Fruit fly (Drosophila melanogaster) whole organism, embryonic: ENCODE data around the gene CG13842.

Experiments used
- Atf6 ChIP-seq: fragments of 200-800 bp; sonication (Bioruptor generic); IDR thresholded peaks from 2 replicates; pipeline ENCODE4 v1.3.6; 2022; ENCODE audit warnings: missing biosample characterization, missing genetic modification characterization
- CG11093 ChIP-seq: fragments of 200-800 bp; sonication (Bioruptor generic); IDR thresholded peaks from 3 replicates; pipeline ENCODE4 v1.3.6; 2022; ENCODE audit warnings: missing biosample characterization, missing genetic modification characterization
- CG11560 ChIP-seq: fragments of 200-800 bp; sonication (Bioruptor generic); IDR thresholded peaks from 3 replicates; pipeline ENCODE4 v1.3.6; 2022; ENCODE audit warnings: missing biosample characterization, missing genetic modification characterization
- CG1647 ChIP-seq: fragments of 200-800 bp; sonication (Bioruptor generic); optimal IDR thresholded peaks from 3 replicates; lab custom pipeline; 2016; ENCODE audit warnings: missing biosample characterization, missing genetic modification characterization
- CG2199 ChIP-seq: fragments of 200-800 bp; sonication (Bioruptor generic); IDR thresholded peaks from 3 replicates; pipeline ENCODE4 v1.3.6; 2022; ENCODE audit warnings: missing biosample characterization, missing genetic modification characterization
- CG34224 ChIP-seq: fragments of 200-800 bp; sonication (Bioruptor generic); IDR thresholded peaks from 3 replicates; pipeline ENCODE4 v1.3.6; 2022; ENCODE audit warnings: missing biosample characterization, missing genetic modification characterization; ENCODE audit not compliant: partially characterized antibody
- CG6765 ChIP-seq: fragments of 200-800 bp; sonication (Bioruptor generic); optimal IDR thresholded peaks from 3 replicates; lab custom pipeline; 2017; ENCODE audit warnings: missing biosample characterization, mild to moderate bottlenecking, missing genetic modification characterization
- CG8089 ChIP-seq: fragments of 200-800 bp; sonication (Bioruptor generic); optimal IDR thresholded peaks from 3 replicates; lab custom pipeline; 2016; ENCODE audit warnings: missing biosample characterization, missing genetic modification characterization
- CG9932 ChIP-seq: fragments of 200-800 bp; sonication (Bioruptor generic); IDR thresholded peaks from 2 replicates; pipeline ENCODE4 v1.3.6; 2022; ENCODE audit warnings: missing biosample characterization, missing genetic modification characterization
- Deaf1 ChIP-seq: fragments of 200-800 bp; optimal IDR thresholded peaks from 3 replicates; lab custom pipeline; 2019; ENCODE audit warnings: missing biosample characterization, mild to moderate bottlenecking, missing genetic modification characterization, moderate library complexity
- Fer3 ChIP-seq: fragments of 200-800 bp; sonication (Bioruptor generic); optimal IDR thresholded peaks from 2 replicates; lab custom pipeline; 2018; ENCODE audit warnings: missing biosample characterization, mild to moderate bottlenecking, missing genetic modification characterization, moderate library complexity
- HLHmδ ChIP-seq: fragments of 200-800 bp; sonication (Bioruptor generic); optimal IDR thresholded peaks from 2 replicates; lab custom pipeline; 2018; ENCODE audit warnings: missing biosample characterization, mild to moderate bottlenecking, missing genetic modification characterization, moderate library complexity
- Hey ChIP-seq: fragments of 200-800 bp; sonication (Bioruptor generic); optimal IDR thresholded peaks from 3 replicates; lab custom pipeline; 2018; ENCODE audit warnings: missing biosample characterization, mild to moderate bottlenecking, missing genetic modification characterization
- Oaz ChIP-seq: fragments of 200-800 bp; sonication (Bioruptor generic); IDR thresholded peaks from 2 replicates; pipeline ENCODE4 v1.3.6; 2022; ENCODE audit warnings: missing biosample characterization, missing genetic modification characterization
- Sox102F ChIP-seq: fragments of 200-800 bp; sonication (Bioruptor generic); optimal IDR thresholded peaks from 2 replicates; lab custom pipeline; 2018; ENCODE audit warnings: missing biosample characterization, mild to moderate bottlenecking, missing genetic modification characterization, moderate library complexity
- al ChIP-seq: fragments of 200-800 bp; sonication (Bioruptor generic); IDR thresholded peaks from 2 replicates; pipeline ENCODE4 v1.3.6; 2022; ENCODE audit warnings: missing biosample characterization, missing genetic modification characterization
- ase ChIP-seq: fragments of 200-800 bp; sonication (Bioruptor generic); IDR thresholded peaks from 3 replicates; pipeline ENCODE4 v1.3.6; 2022; ENCODE audit warnings: missing biosample characterization, missing genetic modification characterization
- ato ChIP-seq: fragments of 200-800 bp; sonication (Bioruptor generic); IDR thresholded peaks from 2 replicates; pipeline ENCODE4 v1.3.6; 2022; ENCODE audit warnings: missing biosample characterization, missing genetic modification characterization; ENCODE audit not compliant: partially characterized antibody
- dan ChIP-seq: fragments of 200-800 bp; sonication (Bioruptor generic); IDR thresholded peaks from 2 replicates; pipeline ENCODE4 v1.3.6; 2022; ENCODE audit warnings: missing biosample characterization, missing genetic modification characterization
- gsb-n ChIP-seq: fragments of 200-800 bp; sonication (Bioruptor generic); optimal IDR thresholded peaks from 3 replicates; lab custom pipeline; 2018; ENCODE audit warnings: missing biosample characterization, mild to moderate bottlenecking, missing genetic modification characterization
- ken ChIP-seq: fragments of 200-800 bp; sonication (Bioruptor generic); IDR thresholded peaks from 3 replicates; pipeline ENCODE4 v1.3.6; 2022; ENCODE audit warnings: missing biosample characterization, missing genetic modification characterization
- kni ChIP-seq: fragments of 200-800 bp; sonication (Bioruptor generic); optimal IDR thresholded peaks from 3 replicates; lab custom pipeline; 2017; ENCODE audit warnings: mild to moderate bottlenecking, missing biosample characterization, missing genetic modification reagents, missing genetic modification characterization
- nerfin-1 ChIP-seq: fragments of 200-800 bp; sonication (Bioruptor generic); optimal IDR thresholded peaks from 3 replicates; lab custom pipeline; 2019; ENCODE audit warnings: missing biosample characterization, mild to moderate bottlenecking, missing genetic modification characterization, moderate library complexity
- prd ChIP-seq, 3 experiments: fragments of >200 bp in 2 of 3; fragments of 200-800 bp in 1 of 3; sonication (Bioruptor generic) in 1 of 3; optimal IDR thresholded peaks in 2 of 3; IDR thresholded peaks in 1 of 3; 2 replicates in 2 of 3; 3 replicates in 1 of 3; pipeline versions ENCODE4 v1.3.6 to Lab custom; 2017 to 2022; ENCODE audit warnings: missing biosample characterization in 1 of 3, missing genetic modification characterization in 1 of 3
- pros ChIP-seq: fragments of 200-800 bp; sonication (Bioruptor generic); optimal IDR thresholded peaks from 3 replicates; lab custom pipeline; 2019; ENCODE audit warnings: missing biosample characterization, mild to moderate bottlenecking, missing genetic modification characterization, moderate library complexity
- row ChIP-seq: fragments of 200-800 bp; sonication (Bioruptor generic); IDR thresholded peaks from 3 replicates; pipeline ENCODE4 v1.3.6; 2022; ENCODE audit warnings: missing biosample characterization, missing genetic modification characterization
- sd ChIP-seq: fragments of 200-800 bp; sonication (Bioruptor generic); optimal IDR thresholded peaks from 3 replicates; lab custom pipeline; 2018; ENCODE audit warnings: missing biosample characterization, mild to moderate bottlenecking, missing genetic modification characterization, moderate library complexity
- sens ChIP-seq: fragments of 200-800 bp; sonication (Bioruptor generic); peaks from one replicate; lab custom pipeline; 2016; ENCODE audit warnings: missing biosample characterization, missing genetic modification characterization
- sens-2 ChIP-seq: fragments of 200-800 bp; sonication (Bioruptor generic); IDR thresholded peaks from 2 replicates; pipeline ENCODE4 v1.3.6; 2022; ENCODE audit warnings: missing biosample characterization, missing genetic modification characterization
- seq ChIP-seq: fragments of 200-800 bp; sonication (Bioruptor generic); IDR thresholded peaks from 2 replicates; pipeline ENCODE4 v1.3.6; 2022; ENCODE audit warnings: missing biosample characterization, missing genetic modification characterization
- twi ChIP-seq: fragments of 200-800 bp; optimal IDR thresholded peaks from 2 replicates; lab custom pipeline; 2019; ENCODE audit warnings: missing biosample characterization, mild to moderate bottlenecking, missing genetic modification characterization, moderate library complexity
- wdn ChIP-seq: fragments of 200-800 bp; sonication (Bioruptor generic); IDR thresholded peaks from 2 replicates; pipeline ENCODE4 v1.3.6; 2022; ENCODE audit warnings: missing biosample characterization, missing genetic modification characterization
- z ChIP-seq: fragments of 200-800 bp; sonication (Bioruptor generic); IDR thresholded peaks from 3 replicates; pipeline ENCODE4 v1.3.6; 2022; ENCODE audit warnings: missing biosample characterization, missing genetic modification characterization

CG13842 gene

dm6 chr3R:22718937-22719606 is 12.0 kb upstream of the CG13842 start (continued):
- TF ChIP-seq ato (GFP tag; lab: Robert Waterston, UW) (no peak), Oaz (GFP tag; lab: Robert Waterston, UW) (no peak), CG2199 (GFP tag; lab: Robert Waterston, UW) (0 out of 3 replicates have a peak, but pooled peaks have one; percentile 39), row (peak; percentile 41), gsb-n (tag; lab: Kevin White, UChicago) (peak; percentile 79), Sox102F (no peak), al (no peak), nerfin-1 (tag; lab: Kevin White, UChicago) (peak; percentile 98), CG11093 (GFP tag; lab: Robert Waterston, UW) (no peak), Hey (tag; lab: Kevin White, UChicago) (peak; percentile 77)

dm6 chr3R:22718401-22718800 is 11.3 kb upstream of the CG13842 start:
- TF ChIP-seq sens (GFP tag; lab: Kevin White, UChicago) (peak; percentile 57), dan (no peak)

DNA sequence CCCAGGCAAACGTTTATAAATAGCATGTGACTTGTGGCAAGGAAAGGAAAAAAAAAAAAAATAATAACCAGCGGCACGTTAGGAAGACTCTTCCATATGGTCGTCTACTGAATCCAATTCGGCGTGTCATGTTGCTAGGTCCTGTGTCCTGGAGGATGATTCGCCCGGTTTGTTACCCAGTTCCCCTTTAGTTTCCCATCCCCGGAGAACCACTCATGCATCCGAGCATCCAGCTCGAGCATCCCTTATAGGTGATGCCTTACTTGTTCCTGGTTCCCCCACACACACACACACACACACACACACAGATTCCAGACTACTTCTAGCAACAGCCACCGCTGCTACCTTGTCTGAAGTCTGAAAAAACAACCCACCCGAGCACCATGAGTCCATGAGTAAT is 10.8 kb upstream of the CG13842 start:
- TF ChIP-seq twi = peak; percentile 9
- 0 out of 2 replicates have a peak, but pooled peaks have one; percentile 7 for TF ChIP-seq seq (GFP tag; lab: Robert Waterston, UW)
- TF ChIP-seq kni (GFP tag; lab: Kevin White, UChicago) = peak; percentile 23
- no peak for TF ChIP-seq wdn (GFP tag; lab: Robert Waterston, UW)
- peak; percentile 94 for TF ChIP-seq pros (GFP tag; lab: Kevin White, UChicago)
- TF ChIP-seq nerfin-1 (tag; lab: Kevin White, UChicago) = peak; percentile 31

DNA sequence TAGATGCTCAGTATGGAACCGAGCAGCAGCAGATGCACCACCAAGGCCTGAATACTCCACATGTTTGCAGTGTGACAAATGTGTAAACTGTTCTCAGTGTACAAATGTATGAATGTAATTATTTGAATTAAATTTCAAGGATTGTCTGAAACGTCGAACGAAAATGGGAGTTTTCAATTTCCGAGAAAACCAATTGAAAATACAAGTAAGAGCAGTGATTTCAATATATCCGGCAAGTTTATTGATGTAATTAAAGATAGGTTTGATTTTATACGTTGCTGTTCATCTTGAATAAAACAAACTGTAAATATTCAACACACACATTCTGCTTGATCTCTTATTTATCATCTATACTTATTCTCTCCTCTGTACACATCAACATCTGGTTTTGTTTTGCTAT is 3.6 kb upstream of the CG13842 start, which contains the start of gene CG4907:
Gene CG4907, minus strand, starts transcription at position 101 of the 400 bp plus-strand sequence.
- TF ChIP-seq ase (GFP tag; lab: Robert Waterston, UW) = no peak
- no peak for TF ChIP-seq ken (GFP tag; lab: Robert Waterston, UW)
- TF ChIP-seq CG1647 (GFP tag; lab: Kevin White, UChicago) = no peak
- TF ChIP-seq CG8089 (GFP tag; lab: Kevin White, UChicago) = no peak
- no peak for TF ChIP-seq CG6765 (GFP tag; lab: Kevin White, UChicago)
- no peak for TF ChIP-seq CG11560 (tag; lab: Robert Waterston, UW)
- no peak for TF ChIP-seq HLHmδ (GFP tag; lab: Kevin White, UChicago)
- no peak for TF ChIP-seq sens-2 (GFP tag; lab: Robert Waterston, UW)

dm6 chr3R:22701793-22702192 is 5.3 kb downstream of the CG13842 start, which contains the start of the genes CG6972 and CCAP:
Gene CG6972 (plus strand): TSS chr3R:22702007.
Gene CCAP (minus strand): TSS chr3R:22702084.
- TF ChIP-seq CG34224 (GFP tag; lab: Robert Waterston, UW) = no peak
- TF ChIP-seq Atf6 (GFP tag; lab: Robert Waterston, UW) = no peak
- 0 out of 2 replicates have a peak, but pooled peaks have one; percentile 23 for TF ChIP-seq CG9932 (GFP tag; lab: Robert Waterston, UW)
- no peak for TF ChIP-seq prd (optimal IDR thresholded peaks at IDR 0.05; lab: Kevin White, UChicago)
- peak; percentile 20; the same call in 1 of the 3 replicates for TF ChIP-seq prd (GFP tag; IDR thresholded peaks at IDR 0.05; lab: Robert Waterston, UW)
- TF ChIP-seq z (GFP tag; lab: Robert Waterston, UW) = peak; percentile 63; the same call in 1 of the 3 replicates
- no peak for TF ChIP-seq Fer3 (tag; lab: Kevin White, UChicago)
- TF ChIP-seq sd (tag; lab: Kevin White, UChicago) = peak; percentile 21
- peak; percentile 72 for TF ChIP-seq Deaf1
- no peak for TF ChIP-seq twi
- peak; percentile 50 for TF ChIP-seq sens (GFP tag; lab: Kevin White, UChicago)
- TF ChIP-seq, all 482 proteins: peak for 6
